Fruit fly (Drosophila melanogaster) whole organism, embryonic: Measurements from ENCODE around the gene CG33286.
A peak's percentile ranks its signal among the peaks of the same experiment; 100 is the strongest.

Source experiments
- C15 ChIP-seq: fragments of 200-800 bp; sonication (Bioruptor generic); IDR thresholded peaks from 3 replicates; pipeline ENCODE4 v1.3.6; 2022; ENCODE audit warnings: missing biosample characterization, missing genetic modification characterization
- CG10147 ChIP-seq: fragments of 200-800 bp; sonication (Bioruptor generic); optimal IDR thresholded peaks from 2 replicates; lab custom pipeline; 2019; ENCODE audit warnings: missing biosample characterization, mild to moderate bottlenecking, missing genetic modification characterization, moderate library complexity
- CG10543 ChIP-seq: fragments of 200-800 bp; sonication (Bioruptor generic); optimal IDR thresholded peaks from 3 replicates; lab custom pipeline; 2017; ENCODE audit warnings: missing biosample characterization, mild to moderate bottlenecking, missing genetic modification characterization, moderate library complexity
- CG10979 ChIP-seq: fragments of 200-800 bp; sonication (Bioruptor generic); optimal IDR thresholded peaks from 2 replicates; lab custom pipeline; 2018; ENCODE audit warnings: missing biosample characterization, mild to moderate bottlenecking, missing genetic modification characterization, moderate library complexity
- CG11093 ChIP-seq: fragments of 200-800 bp; sonication (Bioruptor generic); IDR thresholded peaks from 3 replicates; pipeline ENCODE4 v1.3.6; 2022; ENCODE audit warnings: missing biosample characterization, missing genetic modification characterization
- CG1233 ChIP-seq: fragments of 200-800 bp; sonication (Bioruptor generic); optimal IDR thresholded peaks from 4 replicates; lab custom pipeline; 2018; ENCODE audit warnings: missing biosample characterization, mild to moderate bottlenecking, missing genetic modification characterization
- CG12391 ChIP-seq: fragments of 200-800 bp; sonication (Bioruptor generic); optimal IDR thresholded peaks from 3 replicates; lab custom pipeline; 2018; ENCODE audit warnings: missing biosample characterization, mild to moderate bottlenecking, missing genetic modification characterization, moderate library complexity
- CG13287 ChIP-seq: fragments of 200-800 bp; sonication (Bioruptor generic); IDR thresholded peaks from 2 replicates; pipeline ENCODE4 v1.3.6; 2022; ENCODE audit warnings: missing biosample characterization, missing genetic modification characterization; ENCODE audit not compliant: partially characterized antibody
- CG13424 ChIP-seq: fragments of 200-800 bp; sonication (Bioruptor generic); optimal IDR thresholded peaks from 2 replicates; lab custom pipeline; 2019; ENCODE audit warnings: missing biosample characterization, mild to moderate bottlenecking, missing genetic modification characterization, moderate library complexity
- CG13775 ChIP-seq: fragments of 200-800 bp; sonication (Bioruptor generic); optimal IDR thresholded peaks from 3 replicates; lab custom pipeline; 2017; ENCODE audit warnings: missing biosample characterization, mild to moderate bottlenecking, missing genetic modification characterization
- CG14667 ChIP-seq: fragments of 200-800 bp; sonication (Bioruptor generic); IDR thresholded peaks from 2 replicates; pipeline ENCODE4 v1.3.6; 2022; ENCODE audit warnings: missing biosample characterization, missing genetic modification characterization
- CG15011 ChIP-seq: fragments of 200-800 bp; sonication (Bioruptor generic); optimal IDR thresholded peaks from 3 replicates; lab custom pipeline; 2018; ENCODE audit warnings: missing biosample characterization, mild to moderate bottlenecking, missing genetic modification characterization
- CG15514 ChIP-seq: fragments of 200-800 bp; sonication (Bioruptor generic); optimal IDR thresholded peaks from 3 replicates; lab custom pipeline; 2017; ENCODE audit warnings: missing biosample characterization, missing genetic modification characterization, mild to moderate bottlenecking, moderate library complexity, missing genetic modification reagents
- CG17328 ChIP-seq: fragments of 200-800 bp; sonication (Bioruptor generic); IDR thresholded peaks from 2 replicates; pipeline ENCODE4 v1.3.6; 2022; ENCODE audit warnings: missing biosample characterization, missing genetic modification characterization
- CG17359 ChIP-seq: fragments of 200-800 bp; sonication (Bioruptor generic); optimal IDR thresholded peaks from 3 replicates; lab custom pipeline; 2018; ENCODE audit warnings: missing biosample characterization, mild to moderate bottlenecking, missing genetic modification characterization, moderate library complexity
- CG2199 ChIP-seq: fragments of 200-800 bp; sonication (Bioruptor generic); IDR thresholded peaks from 3 replicates; pipeline ENCODE4 v1.3.6; 2022; ENCODE audit warnings: missing biosample characterization, missing genetic modification characterization
- CG2889 ChIP-seq: fragments of 200-800 bp; sonication (Bioruptor generic); IDR thresholded peaks from 3 replicates; pipeline ENCODE4 v1.3.6; 2022; ENCODE audit warnings: missing biosample characterization, missing genetic modification characterization
- CG30020 ChIP-seq: fragments of 200-800 bp; optimal IDR thresholded peaks from 2 replicates; lab custom pipeline; 2019; ENCODE audit warnings: missing biosample characterization, mild to moderate bottlenecking, missing genetic modification characterization, moderate library complexity
- CG30403 ChIP-seq: fragments of 200-800 bp; sonication (Bioruptor generic); optimal IDR thresholded peaks from 3 replicates; lab custom pipeline; 2016; ENCODE audit warnings: missing biosample characterization, missing genetic modification characterization
- CG3163 ChIP-seq: fragments of 200-800 bp; sonication (Bioruptor generic); optimal IDR thresholded peaks from 3 replicates; lab custom pipeline; 2016; ENCODE audit warnings: missing biosample characterization, missing genetic modification characterization
- CG32532 ChIP-seq: fragments of 200-800 bp; sonication (Bioruptor generic); IDR thresholded peaks from 2 replicates; pipeline ENCODE4 v1.3.6; 2022; ENCODE audit warnings: missing biosample characterization, missing genetic modification characterization
- CG4328 ChIP-seq: fragments of 200-800 bp; sonication (Bioruptor generic); optimal IDR thresholded peaks from 3 replicates; lab custom pipeline; 2017; ENCODE audit warnings: missing biosample characterization, missing genetic modification reagents, missing genetic modification characterization
- CG6791 ChIP-seq: fragments of 200-800 bp; sonication (Bioruptor generic); IDR thresholded peaks from 3 replicates; pipeline ENCODE4 v1.3.6; 2022; ENCODE audit warnings: missing biosample characterization, missing genetic modification characterization; ENCODE audit not compliant: partially characterized antibody
- CG7372 ChIP-seq: fragments of 200-800 bp; sonication (Bioruptor generic); IDR thresholded peaks from 2 replicates; pipeline ENCODE4 v1.3.6; 2022; ENCODE audit warnings: missing biosample characterization, missing genetic modification characterization
- CG8924 ChIP-seq: fragments of 200-800 bp; optimal IDR thresholded peaks from 3 replicates; lab custom pipeline; 2019; ENCODE audit warnings: missing biosample characterization, mild to moderate bottlenecking, missing genetic modification characterization, moderate library complexity
- CG8944 ChIP-seq: fragments of 200-800 bp; sonication (Bioruptor generic); optimal IDR thresholded peaks from 3 replicates; lab custom pipeline; 2016; ENCODE audit warnings: missing biosample characterization, missing genetic modification characterization
- CG9609 ChIP-seq: fragments of 200-800 bp; sonication (Bioruptor generic); optimal IDR thresholded peaks from 3 replicates; lab custom pipeline; 2016; ENCODE audit warnings: missing biosample characterization, missing genetic modification characterization
- CoRest ChIP-seq: fragments of 200-800 bp; sonication (Bioruptor generic); optimal IDR thresholded peaks from 3 replicates; lab custom pipeline; 2018; ENCODE audit warnings: missing biosample characterization, mild to moderate bottlenecking, missing genetic modification characterization, moderate library complexity
- CrebB ChIP-seq: fragments of 200-800 bp; sonication (Bioruptor generic); optimal IDR thresholded peaks from 3 replicates; lab custom pipeline; 2018; ENCODE audit warnings: missing biosample characterization, mild to moderate bottlenecking, missing genetic modification characterization
- Dfd ChIP-seq, 2 experiments: fragments of >200 bp; optimal IDR thresholded peaks; 2 replicates each; lab custom pipeline; 2017; ENCODE audit warnings: missing biosample characterization in 2 of 2, missing genetic modification characterization in 2 of 2
- E2f2 ChIP-seq: fragments of 200-800 bp; sonication (Bioruptor generic); IDR thresholded peaks from 2 replicates; pipeline ENCODE4 v1.3.6; 2022; ENCODE audit warnings: missing biosample characterization, missing genetic modification characterization
- Eip74EF ChIP-seq, 2 experiments: fragments of 200-800 bp in 1 of 2; fragments of >200 bp in 1 of 2; sonication (Bioruptor generic) in 1 of 2; optimal IDR thresholded peaks; 2 replicates each; lab custom pipeline; 2017 to 2019; ENCODE audit warnings: missing biosample characterization in 2 of 2, missing genetic modification characterization in 2 of 2, mild to moderate bottlenecking in 1 of 2, moderate library complexity in 1 of 2
- HmgD ChIP-seq: fragments of 200-800 bp; sonication (Bioruptor generic); optimal IDR thresholded peaks from 3 replicates; lab custom pipeline; 2016; ENCODE audit warnings: missing biosample characterization, missing genetic modification characterization
- Kr ChIP-seq: fragments of 200-800 bp; sonication (Bioruptor generic); optimal IDR thresholded peaks from 2 replicates; lab custom pipeline; 2017; ENCODE audit warnings: missing biosample characterization, mild to moderate bottlenecking, missing genetic modification characterization
- Oli ChIP-seq: fragments of 200-800 bp; sonication (Bioruptor generic); optimal IDR thresholded peaks from 2 replicates; lab custom pipeline; 2018; ENCODE audit warnings: missing biosample characterization, mild to moderate bottlenecking, missing genetic modification characterization, moderate library complexity
- Sin3A ChIP-seq: fragments of >200 bp; optimal IDR thresholded peaks from 2 replicates; lab custom pipeline; 2018
- Usf ChIP-seq: fragments of 200-800 bp; sonication (Bioruptor generic); optimal IDR thresholded peaks from 2 replicates; lab custom pipeline; 2017; ENCODE audit warnings: missing genotype, missing biosample characterization, missing genetic modification characterization
- bbx ChIP-seq: fragments of 200-800 bp; sonication (Bioruptor generic); IDR thresholded peaks from 2 replicates; pipeline ENCODE4 v1.3.6; 2022; ENCODE audit warnings: missing biosample characterization, missing genetic modification characterization; ENCODE audit not compliant: partially characterized antibody
- chn ChIP-seq: fragments of 200-800 bp; sonication (Bioruptor generic); optimal IDR thresholded peaks from 2 replicates; lab custom pipeline; 2016; ENCODE audit warnings: missing biosample characterization, missing genetic modification characterization
- dimm ChIP-seq: fragments of 200-800 bp; sonication (Bioruptor generic); IDR thresholded peaks from 2 replicates; pipeline ENCODE4 v1.3.6; 2022; ENCODE audit warnings: missing biosample characterization, missing genetic modification characterization
- ems ChIP-seq: fragments of 200-800 bp; sonication (Bioruptor generic); optimal IDR thresholded peaks from 3 replicates; lab custom pipeline; 2016; ENCODE audit warnings: missing biosample characterization, missing genetic modification characterization
- eyg ChIP-seq: fragments of 200-800 bp; sonication (Bioruptor generic); optimal IDR thresholded peaks from 3 replicates; lab custom pipeline; 2016; ENCODE audit warnings: missing biosample characterization, missing genetic modification characterization
- fru ChIP-seq: fragments of >200 bp; optimal IDR thresholded peaks from 2 replicates; lab custom pipeline; 2017
- gce ChIP-seq: fragments of 200-800 bp; sonication (Bioruptor generic); IDR thresholded peaks from 3 replicates; pipeline ENCODE4 v1.3.6; 2022; ENCODE audit warnings: missing biosample characterization, missing genetic modification characterization
- hbn ChIP-seq: fragments of 200-800 bp; sonication (Bioruptor generic); IDR thresholded peaks from 2 replicates; pipeline ENCODE4 v1.3.6; 2022; ENCODE audit warnings: missing biosample characterization, missing genetic modification characterization; ENCODE audit not compliant: partially characterized antibody
- phol ChIP-seq: fragments of 200-800 bp; sonication (Bioruptor generic); optimal IDR thresholded peaks from 3 replicates; lab custom pipeline; 2018; ENCODE audit warnings: missing biosample characterization, mild to moderate bottlenecking, missing genetic modification characterization, moderate library complexity
- prd ChIP-seq, 3 experiments: fragments of >200 bp in 2 of 3; fragments of 200-800 bp in 1 of 3; sonication (Bioruptor generic) in 1 of 3; optimal IDR thresholded peaks in 2 of 3; IDR thresholded peaks in 1 of 3; 2 replicates in 2 of 3; 3 replicates in 1 of 3; pipeline versions ENCODE4 v1.3.6 to Lab custom; 2017 to 2022; ENCODE audit warnings: missing biosample characterization in 1 of 3, missing genetic modification characterization in 1 of 3
- salm ChIP-seq: fragments of 200-800 bp; sonication (Bioruptor generic); optimal IDR thresholded peaks from 2 replicates; lab custom pipeline; 2018; ENCODE audit warnings: missing biosample characterization, mild to moderate bottlenecking, missing genetic modification characterization
- scrt ChIP-seq: fragments of 200-800 bp; sonication (Bioruptor generic); optimal IDR thresholded peaks from 2 replicates; lab custom pipeline; 2018; ENCODE audit warnings: missing biosample characterization, mild to moderate bottlenecking, missing genetic modification characterization, moderate library complexity
- so ChIP-seq: fragments of 200-800 bp; sonication (Bioruptor generic); IDR thresholded peaks from 3 replicates; pipeline ENCODE4 v1.3.6; 2022; ENCODE audit warnings: missing biosample characterization, missing genetic modification characterization
- tx ChIP-seq: fragments of 200-800 bp; sonication (Bioruptor generic); optimal IDR thresholded peaks from 2 replicates; lab custom pipeline; 2016; ENCODE audit warnings: missing biosample characterization, missing genetic modification characterization

CG33286 gene

DNA sequence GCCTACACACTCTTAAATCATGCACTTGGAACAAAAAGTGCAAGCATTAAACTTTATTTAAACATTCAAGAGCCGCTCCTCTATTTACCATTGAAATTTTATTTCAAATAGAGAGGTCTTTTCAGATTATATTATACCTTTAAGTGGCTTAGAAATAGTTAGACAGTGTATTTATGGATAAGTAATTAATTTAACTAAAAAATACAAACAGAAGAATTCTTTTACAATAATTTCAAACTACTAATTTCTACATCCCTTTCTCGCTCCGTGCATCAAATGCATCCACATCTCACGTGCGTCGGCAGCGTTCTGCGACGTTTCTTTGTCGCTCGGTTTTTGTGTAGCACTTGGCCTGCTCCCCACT, 24.4 kb downstream of the CG33286 start (continued):
- TF ChIP-seq CG13424, result peak; percentile 82
- TF ChIP-seq bbx (GFP tag; lab: Robert Waterston, UW), result no peak
- TF ChIP-seq eyg (GFP tag; lab: Kevin White, UChicago), result no peak
- peak; percentile 60; the same call in 1 of the 2 replicates for TF ChIP-seq CG17328 (GFP tag; lab: Robert Waterston, UW)
- peak; percentile 76 for TF ChIP-seq CoRest (tag; lab: Kevin White, UChicago)
- TF ChIP-seq E2f2 (GFP tag; lab: Robert Waterston, UW), result 0 out of 2 replicates have a peak, but pooled peaks have one; percentile 5
- TF ChIP-seq Oli, result peak; percentile 79
- TF ChIP-seq dimm (GFP tag; lab: Robert Waterston, UW), result no peak
- peak; percentile 86 for TF ChIP-seq phol (tag; lab: Kevin White, UChicago)
- peak; percentile 39 for TF ChIP-seq CG1233 (GFP tag; lab: Kevin White, UChicago)
- no peak for TF ChIP-seq C15
- TF ChIP-seq ems (GFP tag; lab: Kevin White, UChicago), result no peak
- no peak for TF ChIP-seq prd (optimal IDR thresholded peaks at IDR 0.05; lab: Kevin White, UChicago)
- peak; percentile 58; the same call in 1 of the 3 replicates for TF ChIP-seq prd (GFP tag; IDR thresholded peaks at IDR 0.05; lab: Robert Waterston, UW)
- TF ChIP-seq CG6791 (GFP tag; lab: Robert Waterston, UW), result no peak
- no peak for TF ChIP-seq CG10147 (GFP tag; lab: Kevin White, UChicago)
- TF ChIP-seq CG32532 (GFP tag; lab: Robert Waterston, UW), result no peak
- peak; percentile 63 for TF ChIP-seq CG30403 (GFP tag; lab: Kevin White, UChicago)
- TF ChIP-seq CG13775 (GFP tag; lab: Kevin White, UChicago), result peak; percentile 50
- no peak for TF ChIP-seq CG2199 (GFP tag; lab: Robert Waterston, UW)
- TF ChIP-seq CG14667 (GFP tag; lab: Robert Waterston, UW), result no peak
- peak; percentile 76 for TF ChIP-seq CG8924
- TF ChIP-seq CG13287 (GFP tag; lab: Robert Waterston, UW), result no peak
- TF ChIP-seq tx (GFP tag; lab: Kevin White, UChicago), result no peak
- no peak for TF ChIP-seq HmgD (GFP tag; lab: Kevin White, UChicago)
- no peak for TF ChIP-seq CG15514 (GFP tag; lab: Kevin White, UChicago)
- peak; percentile 30 for TF ChIP-seq CG15011 (GFP tag; lab: Kevin White, UChicago)
- TF ChIP-seq gce (GFP tag; lab: Robert Waterston, UW), result no peak
- peak; percentile 15; the same call in 1 of the 3 replicates for TF ChIP-seq so (GFP tag; lab: Robert Waterston, UW)
- TF ChIP-seq CG4328 (GFP tag; lab: Kevin White, UChicago), result peak; percentile 41
- TF ChIP-seq Dfd (GFP tag; optimal IDR thresholded peaks at IDR 0.05; lab: Kevin White, UChicago), result no peak
- TF ChIP-seq salm (tag; lab: Kevin White, UChicago), result peak; percentile 28
- TF ChIP-seq CG8944 (GFP tag; lab: Kevin White, UChicago), result no peak
- no peak for TF ChIP-seq Usf (GFP tag; lab: Kevin White, UChicago)
- no peak for TF ChIP-seq Kr
- no peak for TF ChIP-seq Sin3A
- TF ChIP-seq hbn (GFP tag; lab: Robert Waterston, UW), result no peak
- TF ChIP-seq CG10543 (GFP tag; lab: Kevin White, UChicago), result no peak
- peak; percentile 83 for TF ChIP-seq CG17359
- TF ChIP-seq CG30020 (tag; lab: Kevin White, UChicago), result peak; percentile 30
- TF ChIP-seq CG9609 (GFP tag; lab: Kevin White, UChicago), result peak; percentile 0
- TF ChIP-seq CG11093 (GFP tag; lab: Robert Waterston, UW), result no peak
- TF ChIP-seq Eip74EF (GFP tag; optimal IDR thresholded peaks at IDR 0.05; lab: Kevin White, UChicago), result peak in 1 of 2 experiments; percentile 50
- peak; percentile 74 for TF ChIP-seq CG12391
- TF ChIP-seq CG7372 (GFP tag; lab: Robert Waterston, UW), result peak; percentile 6; the same call in 1 of the 2 replicates
- TF ChIP-seq CG3163 (GFP tag; lab: Kevin White, UChicago), result peak; percentile 54
- no peak for TF ChIP-seq fru
- TF ChIP-seq scrt, result peak; percentile 0
- peak; percentile 88 for TF ChIP-seq CG10979 (tag; lab: Kevin White, UChicago)
- no peak for TF ChIP-seq CG2889 (GFP tag; lab: Robert Waterston, UW)
- peak; percentile 2 for TF ChIP-seq chn
- no peak for TF ChIP-seq CrebB (tag; lab: Kevin White, UChicago)
